Worm (Caenorhabditis elegans): ENCODE measurements around the gene rab-30.

The rab-30 gene

DNA sequence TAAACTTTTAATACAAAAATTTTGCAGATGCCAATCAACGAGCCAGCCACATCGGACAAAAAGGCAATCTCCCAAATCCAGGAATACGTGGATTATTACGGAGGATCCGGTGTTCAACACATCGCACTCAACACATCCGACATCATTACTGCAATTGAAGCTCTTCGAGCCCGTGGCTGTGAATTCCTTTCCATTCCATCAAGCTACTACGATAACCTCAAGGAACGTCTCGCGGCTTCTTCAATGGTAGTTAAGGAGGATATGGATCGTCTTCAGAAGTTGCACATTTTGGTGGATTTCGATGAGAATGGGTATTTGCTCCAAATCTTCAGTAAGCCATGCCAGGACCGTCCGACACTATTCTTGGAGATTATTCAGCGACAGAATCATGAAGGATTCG, 23.4 kb upstream of the rab-30 start:
- TF ChIP-seq egl-27 (tag; optimal IDR thresholded peaks at IDR 0.05) (no peak), ama-1 (optimal IDR thresholded peaks at IDR 0.05) (no peak), sma-9 (GFP tag; optimal IDR thresholded peaks at IDR 0.05) (no peak), sma-9 (tag; optimal IDR thresholded peaks at IDR 0.05) (no peak), lin-13 (GFP tag; optimal IDR thresholded peaks at IDR 0.05) (no peak), mdl-1 (tag; optimal IDR thresholded peaks at IDR 0.05) (no peak)

DNA sequence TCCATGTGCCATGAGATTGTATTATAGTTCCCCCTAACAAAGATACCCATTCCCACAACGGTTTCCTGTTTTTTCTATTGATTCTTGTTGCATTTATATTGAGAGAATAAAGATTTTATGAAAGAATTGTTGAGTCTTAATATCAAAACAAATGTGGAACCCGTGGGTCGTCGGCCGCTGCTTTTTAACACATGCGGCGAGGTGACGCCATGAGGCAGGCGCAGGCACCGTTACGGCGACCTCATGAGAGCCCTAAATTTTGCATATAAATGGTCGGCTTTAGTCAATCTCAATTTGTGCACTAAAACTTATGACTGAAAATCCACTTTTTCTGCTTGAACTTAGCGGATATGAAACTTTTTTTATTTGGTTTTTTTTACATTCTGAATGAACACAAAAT, 22.8 kb upstream of the rab-30 start:
- TF ChIP-seq sma-9 (GFP tag; optimal IDR thresholded peaks at IDR 0.05), result no peak
- no peak for TF ChIP-seq sma-9 (tag; optimal IDR thresholded peaks at IDR 0.05)
- no peak for TF ChIP-seq nhr-11 (tag; optimal IDR thresholded peaks at IDR 0.05)
- no peak for TF ChIP-seq peb-1 (tag; optimal IDR thresholded peaks at IDR 0.05)
- no peak for TF ChIP-seq alr-1 (tag; optimal IDR thresholded peaks at IDR 0.05)
- TF ChIP-seq nhr-129 (tag; optimal IDR thresholded peaks at IDR 0.05), result no peak
- TF ChIP-seq ceh-82 (tag; optimal IDR thresholded peaks at IDR 0.05), result no peak
- TF ChIP-seq nhr-77 (tag; optimal IDR thresholded peaks at IDR 0.05), result no peak
- no peak for TF ChIP-seq unc-55 (GFP tag; optimal IDR thresholded peaks at IDR 0.05)
- no peak for TF ChIP-seq dmd-4 (tag; optimal IDR thresholded peaks at IDR 0.05)
- peak; percentile 34 for TF ChIP-seq nhr-21 (tag; optimal IDR thresholded peaks at IDR 0.05)
- no peak for TF ChIP-seq lin-13 (GFP tag; optimal IDR thresholded peaks at IDR 0.05)
- no peak for TF ChIP-seq lsy-2 (tag; optimal IDR thresholded peaks at IDR 0.05)
- no peak for TF ChIP-seq ZK546.5 (tag; optimal IDR thresholded peaks at IDR 0.05)
- TF ChIP-seq sma-3 (GFP tag; optimal IDR thresholded peaks at IDR 0.05), result peak; percentile 33
- no peak for TF ChIP-seq zag-1 (tag; optimal IDR thresholded peaks at IDR 0.05)
- no peak for TF ChIP-seq fos-1 (tag; optimal IDR thresholded peaks at IDR 0.05)
- TF ChIP-seq gmeb-1 (tag; optimal IDR thresholded peaks at IDR 0.05), result no peak

- TF ChIP-seq elt-1 (tag; optimal IDR thresholded peaks at IDR 0.05) (no peak), lin-39 (tag; optimal IDR thresholded peaks at IDR 0.05) (no peak), blmp-1 (tag; optimal IDR thresholded peaks at IDR 0.05; ENCODE audit: insufficient read depth) (no peak), lin-11 (tag; optimal IDR thresholded peaks at IDR 0.05) (no peak), lin-13 (GFP tag; optimal IDR thresholded peaks at IDR 0.05) (no peak), nhr-23 (tag; optimal IDR thresholded peaks at IDR 0.05) (no peak), nhr-10 (tag; optimal IDR thresholded peaks at IDR 0.05) (no peak), mdl-1 (tag; optimal IDR thresholded peaks at IDR 0.05) (no peak), sma-9 (GFP tag; optimal IDR thresholded peaks at IDR 0.05) (no peak), sma-9 (tag; optimal IDR thresholded peaks at IDR 0.05) (no peak), fos-1 (tag; optimal IDR thresholded peaks at IDR 0.05) (no peak), unc-62 (GFP tag; optimal IDR thresholded peaks at IDR 0.05) (no peak)
Observed at ce11 chrIII:10538757-10539213, 21.6 kb upstream of the rab-30 start, which contains the start of gene nlp-68. nlp-68 (minus strand) TSS chrIII:10539163.

- TF ChIP-seq ZK546.5 (tag; optimal IDR thresholded peaks at IDR 0.05) (no peak), lin-13 (GFP tag; optimal IDR thresholded peaks at IDR 0.05) (no peak), lin-11 (tag; optimal IDR thresholded peaks at IDR 0.05) (no peak), nhr-21 (tag; optimal IDR thresholded peaks at IDR 0.05) (no peak), nhr-6 (tag; optimal IDR thresholded peaks at IDR 0.05) (no peak), nhr-237 (tag; optimal IDR thresholded peaks at IDR 0.05) (no peak), ceh-16 (tag; optimal IDR thresholded peaks at IDR 0.05) (no peak), mbf-1 (tag; optimal IDR thresholded peaks at IDR 0.05) (no peak), alr-1 (tag; optimal IDR thresholded peaks at IDR 0.05) (no peak), elt-1 (tag; optimal IDR thresholded peaks at IDR 0.05) (no peak), nhr-23 (tag; optimal IDR thresholded peaks at IDR 0.05) (no peak), snpc-4 (tag; optimal IDR thresholded peaks at IDR 0.05) (no peak), sma-3 (GFP tag; optimal IDR thresholded peaks at IDR 0.05) (no peak)
Observed at ce11 chrIII:10552929-10553328, 7.5 kb upstream of the rab-30 start, which contains the start of gene T21C12.8. T21C12.8 (minus strand) TSS chrIII:10553029.

ce11 chrIII:10557910-10558309, 2.5 kb upstream of the rab-30 start, which contains the start of gene T21C12.4:
T21C12.4 (minus strand) TSS chrIII:10558010.
- TF ChIP-seq mbf-1 (tag; optimal IDR thresholded peaks at IDR 0.05), result no peak
- TF ChIP-seq lin-11 (tag; optimal IDR thresholded peaks at IDR 0.05), result no peak

DNA sequence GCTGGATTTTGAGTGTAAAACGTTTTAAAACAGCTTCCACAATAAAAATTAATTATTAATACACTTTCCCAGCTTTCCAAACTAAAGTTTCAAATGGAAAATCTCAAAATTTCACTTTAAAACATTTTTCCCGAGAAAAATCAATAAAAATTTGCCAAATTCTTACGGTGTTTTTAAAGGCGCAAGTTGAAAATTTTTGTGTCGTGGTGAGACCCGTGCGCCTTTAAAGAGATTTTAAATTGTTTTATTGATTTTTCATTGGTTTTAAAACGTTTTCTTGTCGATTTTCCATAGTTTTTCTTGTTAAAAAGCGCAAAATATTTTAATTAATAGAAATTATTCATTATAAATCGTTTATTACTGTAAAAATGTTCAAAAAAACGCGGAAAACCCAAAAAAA, 1.5 kb downstream of the rab-30 start, which contains the start of gene Y45F3A.1:
Gene Y45F3A.1, minus strand, starts transcription at position 12 of the 400 bp plus-strand sequence.
- TF ChIP-seq ama-1 (optimal IDR thresholded peaks at IDR 0.05) (no peak), sma-9 (GFP tag; optimal IDR thresholded peaks at IDR 0.05) (no peak), sma-9 (tag; optimal IDR thresholded peaks at IDR 0.05) (no peak), nhr-23 (tag; optimal IDR thresholded peaks at IDR 0.05) (no peak), mbf-1 (tag; optimal IDR thresholded peaks at IDR 0.05) (no peak), lin-39 (tag; optimal IDR thresholded peaks at IDR 0.05) (no peak), ceh-16 (tag; optimal IDR thresholded peaks at IDR 0.05) (no peak), unc-55 (GFP tag; optimal IDR thresholded peaks at IDR 0.05) (no peak), peb-1 (tag; optimal IDR thresholded peaks at IDR 0.05) (no peak)
